Worm (Caenorhabditis elegans) whole organism, early embryonic: ENCODE data around the gene bli-2.

Source experiments
- B0310.2 ChIP-seq: sonication (generic microtip); optimal IDR thresholded peaks from 2 replicates; lab custom pipeline; 2016; ENCODE audit warnings: mild to moderate bottlenecking, missing genetic modification characterization, missing compliant biosample characterization
- F13C5.2 ChIP-seq: sonication (generic microtip); optimal IDR thresholded peaks from 2 replicates; lab custom pipeline; 2017; ENCODE audit warnings: mild to moderate bottlenecking, missing genetic modification characterization, inconsistent platforms, missing compliant biosample characterization
- aly-1 ChIP-seq: sonication (generic microtip); optimal IDR thresholded peaks from 2 replicates; lab custom pipeline; 2016; ENCODE audit warnings: missing genetic modification characterization, missing compliant biosample characterization
- ama-1 ChIP-seq: fragments of 150-350 bp; optimal IDR thresholded peaks from 2 replicates; lab custom pipeline; 2014
- ceh-13 ChIP-seq: fragments of 200-800 bp; sonication (Bioruptor generic); optimal IDR thresholded peaks from 2 replicates; lab custom pipeline; 2018; ENCODE audit warnings: mild to moderate bottlenecking, missing genetic modification characterization, missing compliant biosample characterization
- ceh-36 ChIP-seq: sonication (generic microtip); optimal IDR thresholded peaks from 2 replicates; lab custom pipeline; 2016; ENCODE audit warnings: missing genetic modification characterization, inconsistent platforms, missing compliant biosample characterization
- ets-7 ChIP-seq: sonication (generic microtip); optimal IDR thresholded peaks from 2 replicates; lab custom pipeline; 2016; ENCODE audit warnings: missing genotype, missing genetic modification characterization, missing compliant biosample characterization
- flt-1 ChIP-seq: fragments of 200-800 bp; sonication (Bioruptor generic); IDR thresholded peaks from 2 replicates; pipeline ENCODE4 v1.3.6; 2022; ENCODE audit warnings: missing genetic modification characterization, missing compliant biosample characterization
- hmbx-1 ChIP-seq: sonication (generic microtip); optimal IDR thresholded peaks from 2 replicates; lab custom pipeline; 2016; ENCODE audit warnings: mild to moderate bottlenecking, missing genetic modification characterization, missing compliant biosample characterization
- hmg-4 ChIP-seq: fragments of 200-800 bp; sonication (Bioruptor generic); optimal IDR thresholded peaks from 2 replicates; lab custom pipeline; 2018; ENCODE audit warnings: mild to moderate bottlenecking, missing genetic modification characterization, missing compliant biosample characterization
- hnd-1 ChIP-seq: sonication (generic microtip); optimal IDR thresholded peaks from 2 replicates; lab custom pipeline; 2016; ENCODE audit warnings: missing genetic modification characterization, missing compliant biosample characterization
- pes-1 ChIP-seq: fragments of 200-800 bp; sonication (Bioruptor generic); IDR thresholded peaks from 2 replicates; pipeline ENCODE4 v1.3.6; 2022; ENCODE audit warnings: missing genetic modification reagents, missing genetic modification characterization, missing compliant biosample characterization
- scrt-1 ChIP-seq: fragments of 200-800 bp; sonication (Bioruptor generic); IDR thresholded peaks from 2 replicates; pipeline ENCODE4 v1.3.6; 2022; ENCODE audit warnings: missing genetic modification characterization, missing compliant biosample characterization
- sea-1 ChIP-seq: fragments of 200-800 bp; sonication (Bioruptor generic); conservative IDR thresholded peaks from 2 replicates; pipeline ENCODE4 v1.3.6; 2022; ENCODE audit warnings: missing genetic modification characterization, missing compliant biosample characterization
- tbx-11 ChIP-seq: fragments of 200-800 bp; sonication (Bioruptor generic); IDR thresholded peaks from 2 replicates; pipeline ENCODE4 v1.3.6; 2022; ENCODE audit warnings: missing genetic modification characterization, missing compliant biosample characterization
- tbx-37 ChIP-seq: fragments of 200-800 bp; sonication (Bioruptor generic); conservative IDR thresholded peaks from 2 replicates; pipeline ENCODE4 v1.3.6; 2022; ENCODE audit warnings: missing genetic modification reagents, missing genetic modification characterization, missing compliant biosample characterization
- tra-4 ChIP-seq: sonication (generic microtip); optimal IDR thresholded peaks from 2 replicates; lab custom pipeline; 2017; ENCODE audit warnings: missing genetic modification characterization, missing compliant biosample characterization

bli-2 gene

DNA sequence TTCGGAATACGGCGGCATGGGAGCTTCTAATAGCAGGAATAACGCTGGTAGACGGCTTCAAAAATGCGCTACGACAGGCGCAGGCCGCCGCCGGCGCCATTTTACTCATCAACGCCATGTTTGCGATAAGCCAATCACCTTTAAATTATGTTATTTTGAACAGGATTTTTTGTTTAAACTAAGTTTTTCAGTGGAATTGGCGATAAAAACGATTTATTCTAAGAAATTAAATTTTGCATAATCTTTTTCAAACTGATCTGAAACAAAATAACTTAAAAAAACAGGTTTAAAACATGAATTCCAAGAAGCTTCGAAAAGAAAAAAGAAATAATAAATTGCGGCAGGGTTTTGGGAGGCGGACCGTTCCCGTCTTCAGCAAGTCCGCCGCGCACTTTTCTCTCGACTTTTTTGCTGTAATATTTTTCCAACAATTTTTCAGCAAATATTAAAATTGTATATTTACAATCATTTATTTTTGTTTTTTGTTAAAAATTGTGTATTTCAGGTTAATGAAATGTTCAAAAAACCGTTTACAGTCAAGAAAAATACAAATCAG lies 39.1 kb upstream of the bli-2 start, which contains the start of the genes ndub-5 and eif-2D:
Gene ndub-5 (minus strand): TSS at position 138 of the 556 bp plus-strand sequence.
Gene eif-2D (plus strand): TSS at position 506 of the 556 bp plus-strand sequence.
- 0 out of 2 replicates have a peak, but pooled peaks have one; percentile 23 for TF ChIP-seq flt-1
- no peak for TF ChIP-seq tbx-11 (GFP tag; lab: Robert Waterston, UW)
- no peak for TF ChIP-seq pes-1 (GFP tag; lab: Robert Waterston, UW)
- peak; percentile 46 for TF ChIP-seq F13C5.2 (tag; lab: Kevin White, UChicago)

DNA sequence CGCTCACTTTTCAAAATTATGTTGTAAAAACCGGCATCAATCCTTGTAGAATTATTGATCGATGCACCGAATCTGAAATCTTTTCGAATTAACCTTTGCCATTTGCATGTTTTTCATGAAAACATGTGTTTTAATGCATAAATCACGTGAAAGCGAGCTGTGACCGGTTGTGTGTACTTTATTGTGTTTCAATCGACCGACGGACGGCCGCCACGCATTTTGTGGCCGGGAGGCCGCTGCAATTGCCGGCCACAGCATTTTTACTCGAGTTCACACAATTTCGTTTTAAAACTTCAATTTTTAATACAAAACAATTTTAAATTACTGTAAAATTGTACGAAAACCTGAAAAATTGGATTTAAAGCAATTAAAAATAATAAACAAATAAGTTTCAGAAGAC lies 36.7 kb upstream of the bli-2 start, which contains the start of gene C25H3.11:
Gene C25H3.11 (minus strand): TSS at position 82 of the 400 bp plus-strand sequence.
- TF ChIP-seq ama-1 (lab: Kevin White, UChicago) = no peak
- no peak for TF ChIP-seq tbx-11 (GFP tag; lab: Robert Waterston, UW)
- TF ChIP-seq hmbx-1 (tag; lab: Kevin White, UChicago) = no peak
- no peak for TF ChIP-seq hnd-1 (tag; lab: Kevin White, UChicago)
- TF ChIP-seq pes-1 (GFP tag; lab: Robert Waterston, UW) = no peak
- TF ChIP-seq ceh-13 (GFP tag; lab: Kevin White, UChicago) = no peak
- no peak for TF ChIP-seq ets-7 (tag; lab: Kevin White, UChicago)
- TF ChIP-seq ceh-36 (tag; lab: Kevin White, UChicago) = no peak
- no peak for TF ChIP-seq flt-1
- no peak for TF ChIP-seq aly-1 (tag; lab: Kevin White, UChicago)
- TF ChIP-seq F13C5.2 (tag; lab: Kevin White, UChicago) = no peak
- no peak for TF ChIP-seq sea-1
- no peak for TF ChIP-seq tbx-37 (GFP tag; lab: Robert Waterston, UW)
- TF ChIP-seq scrt-1 (GFP tag; lab: Robert Waterston, UW) = no peak
- TF ChIP-seq tra-4 (tag; lab: Kevin White, UChicago) = no peak
- TF ChIP-seq hmg-4 (GFP tag; lab: Kevin White, UChicago) = no peak
- no peak for TF ChIP-seq B0310.2

- TF ChIP-seq F13C5.2 (tag; lab: Kevin White, UChicago) (no peak), tra-4 (tag; lab: Kevin White, UChicago) (no peak), ama-1 (lab: Kevin White, UChicago) (no peak), flt-1 (no peak), hmg-4 (GFP tag; lab: Kevin White, UChicago) (no peak), hmbx-1 (tag; lab: Kevin White, UChicago) (no peak), pes-1 (GFP tag; lab: Robert Waterston, UW) (no peak), ceh-36 (tag; lab: Kevin White, UChicago) (no peak), tbx-11 (GFP tag; lab: Robert Waterston, UW) (no peak), aly-1 (tag; lab: Kevin White, UChicago) (no peak), sea-1 (no peak), hnd-1 (tag; lab: Kevin White, UChicago) (no peak), scrt-1 (GFP tag; lab: Robert Waterston, UW) (no peak), ets-7 (tag; lab: Kevin White, UChicago) (no peak), tbx-37 (GFP tag; lab: Robert Waterston, UW) (no peak), B0310.2 (no peak), ceh-13 (GFP tag; lab: Kevin White, UChicago) (no peak)
Observed at ce11 chrII:5680703-5681102, 28.5 kb upstream of the bli-2 start, which contains the start of gene flp-27. flp-27 (plus strand) TSS chrII:5681003.

DNA sequence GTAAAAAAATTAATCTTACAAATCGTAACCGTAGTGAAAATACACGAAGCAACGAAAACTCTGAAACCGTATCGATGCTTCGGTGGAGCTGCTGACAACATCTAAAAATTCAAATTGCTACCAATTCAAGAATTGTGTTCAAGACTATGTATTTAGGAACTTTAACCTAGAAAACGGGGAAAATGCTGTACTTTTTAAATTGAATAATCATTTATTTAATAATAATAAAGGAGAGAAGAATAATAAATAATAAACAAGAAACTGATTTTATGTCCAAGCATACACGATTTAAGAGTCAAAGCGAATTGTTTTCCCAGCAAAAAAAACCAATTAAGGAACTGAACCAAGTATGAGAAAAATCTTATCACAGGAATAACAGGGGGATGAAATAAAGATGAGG lies 17.3 kb upstream of the bli-2 start, which contains the start of gene C25H3.17:
Gene C25H3.17 (minus strand): TSS at position 101 of the 400 bp plus-strand sequence.
- TF ChIP-seq hmg-4 (GFP tag; lab: Kevin White, UChicago) (no peak), tbx-11 (GFP tag; lab: Robert Waterston, UW) (no peak), hnd-1 (tag; lab: Kevin White, UChicago) (no peak), ets-7 (tag; lab: Kevin White, UChicago) (no peak), tra-4 (tag; lab: Kevin White, UChicago) (no peak), F13C5.2 (tag; lab: Kevin White, UChicago) (no peak), pes-1 (GFP tag; lab: Robert Waterston, UW) (no peak), scrt-1 (GFP tag; lab: Robert Waterston, UW) (no peak), B0310.2 (no peak), ama-1 (lab: Kevin White, UChicago) (no peak), ceh-13 (GFP tag; lab: Kevin White, UChicago) (no peak), aly-1 (tag; lab: Kevin White, UChicago) (no peak), hmbx-1 (tag; lab: Kevin White, UChicago) (no peak), tbx-37 (GFP tag; lab: Robert Waterston, UW) (no peak), flt-1 (no peak), ceh-36 (tag; lab: Kevin White, UChicago) (no peak)

ce11 chrII:5668830-5669229 lies 16.6 kb upstream of the bli-2 start, which contains the start of gene C25H3.7:
C25H3.7 (minus strand) TSS chrII:5668930.
- TF ChIP-seq B0310.2 (no peak), ets-7 (tag; lab: Kevin White, UChicago) (no peak), sea-1 (no peak), tra-4 (tag; lab: Kevin White, UChicago) (no peak), F13C5.2 (tag; lab: Kevin White, UChicago) (no peak), ceh-36 (tag; lab: Kevin White, UChicago) (no peak), tbx-37 (GFP tag; lab: Robert Waterston, UW) (no peak), pes-1 (GFP tag; lab: Robert Waterston, UW) (no peak), tbx-11 (GFP tag; lab: Robert Waterston, UW) (no peak), hmbx-1 (tag; lab: Kevin White, UChicago) (no peak), aly-1 (tag; lab: Kevin White, UChicago) (no peak), hnd-1 (tag; lab: Kevin White, UChicago) (no peak), ama-1 (lab: Kevin White, UChicago) (no peak), flt-1 (no peak), ceh-13 (GFP tag; lab: Kevin White, UChicago) (no peak), hmg-4 (GFP tag; lab: Kevin White, UChicago) (no peak), scrt-1 (GFP tag; lab: Robert Waterston, UW) (no peak)

- TF ChIP-seq ceh-36 (tag; lab: Kevin White, UChicago) (peak; percentile 65), tra-4 (tag; lab: Kevin White, UChicago) (no peak), sea-1 (no peak), tbx-11 (GFP tag; lab: Robert Waterston, UW) (peak; percentile 63; the same call in 1 of the 2 replicates), ets-7 (tag; lab: Kevin White, UChicago) (no peak), hmbx-1 (tag; lab: Kevin White, UChicago) (no peak), pes-1 (GFP tag; lab: Robert Waterston, UW) (no peak), B0310.2 (peak; percentile 10), hmg-4 (GFP tag; lab: Kevin White, UChicago) (peak; percentile 74), aly-1 (tag; lab: Kevin White, UChicago) (no peak), ama-1 (lab: Kevin White, UChicago) (no peak), flt-1 (no peak; the same call in 1 of the 2 replicates), hnd-1 (tag; lab: Kevin White, UChicago) (no peak), F13C5.2 (tag; lab: Kevin White, UChicago) (no peak), tbx-37 (GFP tag; lab: Robert Waterston, UW) (no peak), ceh-13 (GFP tag; lab: Kevin White, UChicago) (peak; percentile 43), scrt-1 (GFP tag; lab: Robert Waterston, UW) (no peak)
Observed at ce11 chrII:5667540-5667939, 15.3 kb upstream of the bli-2 start.
